Worm (Caenorhabditis elegans): Measurements from ENCODE around the gene arc-1.

Gene arc-1

ce11 chrII:9716417-9717039 lies 41.8 kb downstream of the arc-1 start, which contains the start of gene wee-1.3 (continued):
- peak; percentile 73 for TF ChIP-seq nhr-6 (tag; optimal IDR thresholded peaks at IDR 0.05)
- peak; percentile 2 for TF ChIP-seq F37D6.2 (tag; optimal IDR thresholded peaks at IDR 0.05)
- TF ChIP-seq Y75B8A.6 (GFP tag; IDR thresholded peaks at IDR 0.05): no peak
- peak; percentile 55 for TF ChIP-seq unc-130 (GFP tag; optimal IDR thresholded peaks at IDR 0.05)
- TF ChIP-seq F26F4.8 (GFP tag; conservative IDR thresholded peaks at IDR 0.05): no peak
- peak; percentile 74 for TF ChIP-seq rbr-2 (tag; optimal IDR thresholded peaks at IDR 0.05)
- peak in 1 of 2 experiments; percentile 33 for TF ChIP-seq unc-62 (GFP tag; optimal IDR thresholded peaks at IDR 0.05 in 1 of 2)
- no peak for TF ChIP-seq unc-62 (tag; optimal IDR thresholded peaks at IDR 0.05)
- TF ChIP-seq ceh-28 (tag; optimal IDR thresholded peaks at IDR 0.05): no peak
- peak in 1 of 2 experiments; percentile 40 for TF ChIP-seq mdl-1 (tag; optimal IDR thresholded peaks at IDR 0.05)
- peak; percentile 99 for TF ChIP-seq dpl-1 (GFP tag; optimal IDR thresholded peaks at IDR 0.05)
- no peak for TF ChIP-seq ama-1 (optimal IDR thresholded peaks at IDR 0.05)
- TF ChIP-seq nhr-42 (GFP tag; IDR thresholded peaks at IDR 0.05): no peak
- no peak for TF ChIP-seq nhr-76 (tag; optimal IDR thresholded peaks at IDR 0.05)
- TF ChIP-seq daf-12 (tag; optimal IDR thresholded peaks at IDR 0.05): no peak
- TF ChIP-seq Y48G9A.11 (GFP tag; IDR thresholded peaks at IDR 0.05): peak; percentile 22; the same call in 1 of the 2 replicates
- TF ChIP-seq nhr-102 (tag; optimal IDR thresholded peaks at IDR 0.05): peak; percentile 8
- TF ChIP-seq aha-1 (tag): peak; percentile 92
- TF ChIP-seq mes-2 (tag; optimal IDR thresholded peaks at IDR 0.05; ENCODE audit: poor library complexity, severe bottlenecking): peak; percentile 86

ce11 chrII:9717904-9718303 lies 43.1 kb downstream of the arc-1 start, which contains the start of gene Y53C12A.6:
Y53C12A.6 (minus strand) TSS chrII:9718004.
- TF ChIP-seq unc-130 (GFP tag; optimal IDR thresholded peaks at IDR 0.05): no peak
- TF ChIP-seq daf-19 (GFP tag; conservative IDR thresholded peaks at IDR 0.05): no peak
- no peak for TF ChIP-seq F49E8.2 (tag; optimal IDR thresholded peaks at IDR 0.05; ENCODE audit: borderline replicate concordance)
- no peak for TF ChIP-seq php-3 (GFP tag; IDR thresholded peaks at IDR 0.05)
- no peak for TF ChIP-seq D1046.2 (GFP tag; IDR thresholded peaks at IDR 0.05)

- TF ChIP-seq snpc-1.2 (GFP tag; IDR thresholded peaks at IDR 0.05): 0 out of 2 replicates have a peak, but pooled peaks have one; percentile 24
- peak in 1 of 2 experiments; percentile 36 for TF ChIP-seq lsy-2 (tag; optimal IDR thresholded peaks at IDR 0.05)
- peak; percentile 77 for TF ChIP-seq lin-38 (GFP tag; IDR thresholded peaks at IDR 0.05)
- peak; percentile 86 for TF ChIP-seq Y48G9A.11 (GFP tag; IDR thresholded peaks at IDR 0.05)
Measured at ce11 chrII:9718631-9719252, 44.0 kb downstream of the arc-1 start, which contains the start of gene Y53C12A.11. Y53C12A.11 (minus strand) TSS chrII:9718698.

- TF ChIP-seq unc-62 (GFP tag; optimal IDR thresholded peaks at IDR 0.05 in 1 of 2): peak in 1 of 2 experiments; percentile 36
- TF ChIP-seq unc-62 (tag; optimal IDR thresholded peaks at IDR 0.05): no peak
- no peak for TF ChIP-seq fkh-10 (GFP tag; optimal IDR thresholded peaks at IDR 0.05)
Measured at ce11 chrII:9724464-9724863, 49.7 kb downstream of the arc-1 start, which contains the start of gene cutl-2. cutl-2 (minus strand) TSS chrII:9724673.

- TF ChIP-seq nhr-6 (tag; optimal IDR thresholded peaks at IDR 0.05) (no peak), aha-1 (tag) (peak; percentile 16)
Measured at ce11 chrII:9725056-9725455, 50.3 kb downstream of the arc-1 start.

Data from whole organism, L4 larva.